Fruit fly (Drosophila melanogaster): ENCODE results near the gene CG43373.
A peak's percentile ranks its signal among the peaks of the same experiment; 100 is the strongest.

CG43373 gene

dm6 chr3L:16533932-16534331 lies 9.2 kb downstream of the CG43373 start (continued):
- TF ChIP-seq tio (GFP tag; optimal IDR thresholded peaks at IDR 0.05) (peak; percentile 87), bbx (GFP tag; IDR thresholded peaks at IDR 0.05; ENCODE audit: partially characterized antibody) (no peak), crp (GFP tag; optimal IDR thresholded peaks at IDR 0.05) (peak in 1 of 2 experiments; percentile 21), Six4 (GFP tag; optimal IDR thresholded peaks at IDR 0.05) (peak; percentile 58), CG6683 (GFP tag; optimal IDR thresholded peaks at IDR 0.05) (peak; percentile 53), CG14050 (GFP tag; IDR thresholded peaks at IDR 0.05) (peak; percentile 63; the same call in 2 of the 3 replicates), ro (GFP tag; IDR thresholded peaks at IDR 0.05) (0 out of 2 replicates have a peak, but pooled peaks have one; percentile 12), so (GFP tag; IDR thresholded peaks at IDR 0.05) (peak; percentile 75; the same call in 2 of the 3 replicates), CG16813 (GFP tag; IDR thresholded peaks at IDR 0.05; ENCODE audit: partially characterized antibody) (no peak), Nf-YA (GFP tag; IDR thresholded peaks at IDR 0.05) (0 out of 2 replicates have a peak, but pooled peaks have one; percentile 51), Hsf (GFP tag; optimal IDR thresholded peaks at IDR 0.05) (peak; percentile 83), CG4282 (GFP tag; optimal IDR thresholded peaks at IDR 0.05) (no peak), Drgx (GFP tag; IDR thresholded peaks at IDR 0.05) (no peak), nom (GFP tag; optimal IDR thresholded peaks at IDR 0.05) (no peak), CG1792 (GFP tag; optimal IDR thresholded peaks at IDR 0.05) (peak; percentile 12), cato (GFP tag; optimal IDR thresholded peaks at IDR 0.05; ENCODE audit: borderline replicate concordance) (peak; percentile 52), cad (GFP tag; optimal IDR thresholded peaks at IDR 0.05) (no peak), sc (optimal IDR thresholded peaks at IDR 0.05) (no peak), sc (GFP tag; optimal IDR thresholded peaks at IDR 0.05) (peak; percentile 68), kah (GFP tag; optimal IDR thresholded peaks at IDR 0.05) (peak; percentile 53), HLH4C (GFP tag; IDR thresholded peaks at IDR 0.05; ENCODE audit: partially characterized antibody) (no peak), slbo (GFP tag; IDR thresholded peaks at IDR 0.05) (peak; percentile 71), nerfin-1 (tag; optimal IDR thresholded peaks at IDR 0.05) (peak; percentile 76), oc (tag; optimal IDR thresholded peaks at IDR 0.05) (peak; percentile 58), MTF-1 (GFP tag; optimal IDR thresholded peaks at IDR 0.05; ENCODE audit: borderline replicate concordance) (peak; percentile 42), CG6254 (GFP tag; optimal IDR thresholded peaks at IDR 0.05) (peak; percentile 57), hbn (GFP tag; IDR thresholded peaks at IDR 0.05; ENCODE audit: partially characterized antibody) (no peak), CG1603 (tag; optimal IDR thresholded peaks at IDR 0.05) (no peak), CG30431 (GFP tag; optimal IDR thresholded peaks at IDR 0.05) (peak; percentile 70), cwo (GFP tag; optimal IDR thresholded peaks at IDR 0.05) (peak; percentile 85), HmgZ (tag; optimal IDR thresholded peaks at IDR 0.05) (peak; percentile 57), Gsc (GFP tag; IDR thresholded peaks at IDR 0.05) (peak; percentile 54; the same call in 1 of the 2 replicates), Bgb (GFP tag; IDR thresholded peaks at IDR 0.05; ENCODE audit: partially characterized antibody) (no peak), NFAT (GFP tag; IDR thresholded peaks at IDR 0.05) (no peak), az2 (GFP tag; optimal IDR thresholded peaks at IDR 0.05) (peak; percentile 81), sr (GFP tag; IDR thresholded peaks at IDR 0.05) (no peak), BEAF-32 (GFP tag; optimal IDR thresholded peaks at IDR 0.05) (no peak), CG12769 (tag; optimal IDR thresholded peaks at IDR 0.05) (no peak), Deaf1 (tag; optimal IDR thresholded peaks at IDR 0.05) (peak; percentile 66), CG12236 (GFP tag; optimal IDR thresholded peaks at IDR 0.05) (peak; percentile 30), sd (tag; optimal IDR thresholded peaks at IDR 0.05) (peak; percentile 67), unc-4 (GFP tag; IDR thresholded peaks at IDR 0.05; ENCODE audit: partially characterized antibody) (no peak), CG15514 (GFP tag; optimal IDR thresholded peaks at IDR 0.05) (peak; percentile 49), Hmr (GFP tag; optimal IDR thresholded peaks at IDR 0.05) (peak; percentile 83), gfzf (GFP tag; optimal IDR thresholded peaks at IDR 0.05) (no peak), CG12299 (tag; optimal IDR thresholded peaks at IDR 0.05) (peak; percentile 78), corto (GFP tag; optimal IDR thresholded peaks at IDR 0.05) (no peak), lilli (GFP tag; optimal IDR thresholded peaks at IDR 0.05) (peak; percentile 80), hkb (optimal IDR thresholded peaks at IDR 0.05) (no peak), hkb (GFP tag; IDR thresholded peaks at IDR 0.05) (peak; percentile 78)
